Worm (Caenorhabditis elegans) whole organism, L4 larva: Measurements from ENCODE around the gene skpo-3.
A peak's percentile ranks its signal among the peaks of the same experiment; 100 is the strongest.

Experiments
- F10B5.3 ChIP-seq: sonication (generic microtip); optimal IDR thresholded peaks from 2 replicates; lab custom pipeline; 2016; ENCODE audit warnings: mild to moderate bottlenecking, missing genetic modification characterization, missing compliant biosample characterization
- T20F7.1 ChIP-seq: fragments of 200-800 bp; sonication (Bioruptor generic); optimal IDR thresholded peaks from 2 replicates; lab custom pipeline; 2018; ENCODE audit warnings: mild to moderate bottlenecking, missing genetic modification characterization, missing compliant biosample characterization
- aly-2 ChIP-seq: sonication (generic microtip); optimal IDR thresholded peaks from 2 replicates; lab custom pipeline; 2018; ENCODE audit warnings: missing biosample characterization, missing genetic modification characterization
- ceh-20 ChIP-seq: fragments of 200-800 bp; sonication (Bioruptor generic); IDR thresholded peaks from 2 replicates; pipeline ENCODE4 v1.3.6; 2022; ENCODE audit warnings: missing genetic modification reagents, missing genetic modification characterization, missing compliant biosample characterization
- ces-1 ChIP-seq: fragments of 150-350 bp; sonication (generic microtip); optimal IDR thresholded peaks from 4 replicates; lab custom pipeline; 2014; ENCODE audit warnings: missing biosample characterization, missing genetic modification reagents, missing genetic modification characterization
- cey-2 ChIP-seq: sonication (generic microtip); optimal IDR thresholded peaks from 3 replicates; lab custom pipeline; 2017; ENCODE audit warnings: missing genetic modification characterization, mild to moderate bottlenecking, missing compliant biosample characterization, antibody characterized with exemption, borderline replicate concordance; ENCODE audit not compliant: insufficient read depth
- ctbp-1 ChIP-seq: fragments of 200-800 bp; sonication (Bioruptor generic); IDR thresholded peaks from 2 replicates; pipeline ENCODE4 v1.3.6; 2022; ENCODE audit warnings: missing genetic modification reagents, missing genetic modification characterization, missing compliant biosample characterization
- daf-16 ChIP-seq, 3 experiments: sonication (generic microtip); optimal IDR thresholded peaks; 2 replicates each; lab custom pipeline; 2016 to 2017; ENCODE audit warnings: missing genetic modification characterization in 3 of 3, missing genetic modification reagents in 3 of 3, mild to moderate bottlenecking in 2 of 3, missing compliant biosample characterization in 2 of 3, missing biosample characterization in 1 of 3, moderate library complexity in 1 of 3
- daf-19 ChIP-seq: fragments of 200-800 bp; sonication (Bioruptor generic); conservative IDR thresholded peaks from 2 replicates; pipeline ENCODE4 v1.3.6; 2022; ENCODE audit warnings: missing genetic modification characterization, missing compliant biosample characterization
- dmd-6 ChIP-seq: fragments of 200-800 bp; sonication (Bioruptor generic); IDR thresholded peaks from 2 replicates; pipeline ENCODE4 v1.3.6; 2022; ENCODE audit warnings: missing genetic modification reagents, missing genetic modification characterization, missing compliant biosample characterization
- dmd-8 ChIP-seq: fragments of 200-800 bp; sonication (Bioruptor generic); IDR thresholded peaks from 2 replicates; pipeline ENCODE4 v1.3.6; 2022; ENCODE audit warnings: missing genetic modification characterization, missing compliant biosample characterization
- dpl-1 ChIP-seq: fragments of 150-350 bp; optimal IDR thresholded peaks from 2 replicates; lab custom pipeline; 2014; ENCODE audit warnings: missing biosample characterization, missing genetic modification reagents, missing genetic modification characterization
- dve-1 ChIP-seq: sonication (generic microtip); optimal IDR thresholded peaks from 2 replicates; lab custom pipeline; 2017; ENCODE audit warnings: antibody characterized with exemption, mild to moderate bottlenecking, missing genetic modification characterization, missing compliant biosample characterization; ENCODE audit not compliant: insufficient read depth
- egl-27 ChIP-seq: sonication (generic microtip); optimal IDR thresholded peaks from 3 replicates; lab custom pipeline; 2017; ENCODE audit warnings: missing biosample characterization, missing genetic modification reagents, missing genetic modification characterization
- gei-8 ChIP-seq: fragments of 200-800 bp; sonication (Bioruptor generic); optimal IDR thresholded peaks from 2 replicates; lab custom pipeline; 2018; ENCODE audit warnings: mild to moderate bottlenecking, missing genetic modification characterization, missing compliant biosample characterization
- hlh-11 ChIP-seq: fragments of 200-800 bp; sonication (Bioruptor generic); optimal IDR thresholded peaks from 2 replicates; lab custom pipeline; 2018; ENCODE audit warnings: mild to moderate bottlenecking, missing genetic modification characterization, missing compliant biosample characterization
- lsy-2 ChIP-seq, 2 experiments: fragments of 150-350 bp in 1 of 2; sonication (generic microtip) in 1 of 2; optimal IDR thresholded peaks; 2 replicates each; lab custom pipeline; 2014 to 2017; ENCODE audit warnings: missing biosample characterization in 2 of 2, missing genetic modification characterization in 2 of 2
- mdl-1 ChIP-seq, 2 experiments: fragments of 150-350 bp in 1 of 2; sonication (generic microtip) in 1 of 2; optimal IDR thresholded peaks; 2 replicates each; lab custom pipeline; 2014 to 2017; ENCODE audit warnings: missing biosample characterization in 2 of 2, missing genetic modification characterization in 2 of 2
- nhr-102 ChIP-seq: sonication (generic microtip); optimal IDR thresholded peaks from 2 replicates; lab custom pipeline; 2016; ENCODE audit warnings: mild to moderate bottlenecking, missing genetic modification characterization, moderate library complexity, missing compliant biosample characterization
- nhr-28 ChIP-seq: fragments of 150-350 bp; optimal IDR thresholded peaks from 2 replicates; lab custom pipeline; 2014; ENCODE audit warnings: missing biosample characterization, missing genetic modification characterization
- nhr-77 ChIP-seq: fragments of 150-350 bp; optimal IDR thresholded peaks from 2 replicates; lab custom pipeline; 2014; ENCODE audit warnings: missing biosample characterization, missing genetic modification characterization
- pqm-1 ChIP-seq: sonication (generic microtip); optimal IDR thresholded peaks from 2 replicates; lab custom pipeline; 2017; ENCODE audit warnings: missing biosample characterization, missing genetic modification characterization
- rbr-2 ChIP-seq: sonication (generic microtip); optimal IDR thresholded peaks from 2 replicates; lab custom pipeline; 2016; ENCODE audit warnings: missing genotype, missing genetic modification characterization, missing compliant biosample characterization
- sdz-12 ChIP-seq: fragments of 200-800 bp; sonication (Bioruptor generic); optimal IDR thresholded peaks from 2 replicates; lab custom pipeline; 2018; ENCODE audit warnings: mild to moderate bottlenecking, missing genetic modification characterization, missing compliant biosample characterization
- snpc-1.2 ChIP-seq: fragments of 200-800 bp; sonication (Bioruptor generic); IDR thresholded peaks from 2 replicates; pipeline ENCODE4 v1.3.6; 2022; ENCODE audit warnings: missing genetic modification reagents, missing genetic modification characterization, missing compliant biosample characterization
- snpc-4 ChIP-seq: fragments of 150-350 bp; optimal IDR thresholded peaks from 2 replicates; lab custom pipeline; 2014; ENCODE audit warnings: missing biosample characterization, missing genetic modification characterization
- spr-1 ChIP-seq: sonication (generic microtip); optimal IDR thresholded peaks from 2 replicates; lab custom pipeline; 2016; ENCODE audit warnings: mild to moderate bottlenecking, missing genetic modification characterization, missing compliant biosample characterization
- tra-1 ChIP-seq: fragments of 200-800 bp; sonication (Bioruptor generic); IDR thresholded peaks from 2 replicates; pipeline ENCODE4 v1.3.6; 2022; ENCODE audit warnings: missing genetic modification reagents, missing genetic modification characterization, missing compliant biosample characterization
- unc-62 ChIP-seq, 3 experiments: fragments of 150-350 bp in 1 of 3; sonication (generic microtip); optimal IDR thresholded peaks in 2 of 3; peaks in 1 of 3; 1 replicate in 1 of 3; 2 replicates in 2 of 3; lab custom pipeline; 2014 to 2017; ENCODE audit warnings: missing biosample characterization in 3 of 3, missing genetic modification characterization in 3 of 3, missing genetic modification reagents in 3 of 3, missing genotype in 1 of 3
- vab-7 ChIP-seq: fragments of 200-800 bp; sonication (Bioruptor generic); IDR thresholded peaks from 2 replicates; pipeline ENCODE4 v1.3.6; 2022; ENCODE audit warnings: missing genetic modification reagents, missing genetic modification characterization, missing compliant biosample characterization
- zag-1 ChIP-seq: fragments of 150-350 bp; optimal IDR thresholded peaks from 2 replicates; lab custom pipeline; 2014; ENCODE audit warnings: missing biosample characterization, missing genetic modification characterization
- zfp-2 ChIP-seq: sonication (generic microtip); optimal IDR thresholded peaks from 2 replicates; lab custom pipeline; 2016; ENCODE audit warnings: mild to moderate bottlenecking, missing genetic modification characterization, missing compliant biosample characterization
- zip-2 ChIP-seq: fragments of 150-350 bp; optimal IDR thresholded peaks from 2 replicates; lab custom pipeline; 2014; ENCODE audit warnings: missing biosample characterization, missing genetic modification characterization
- ztf-7 ChIP-seq: fragments of 150-350 bp; optimal IDR thresholded peaks from 2 replicates; lab custom pipeline; 2014; ENCODE audit warnings: missing biosample characterization, missing genetic modification characterization

skpo-3 gene

ce11 chrII:7205388-7205787 is 40.3 kb upstream of the skpo-3 start, which contains the start of gene srd-59:
Gene srd-59 (plus strand): TSS chrII:7205688.
- no peak for TF ChIP-seq rbr-2

ce11 chrII:7207649-7208048 is 38.0 kb upstream of the skpo-3 start:
- peak in 1 of 2 experiments; percentile 90 for TF ChIP-seq unc-62 (GFP tag; optimal IDR thresholded peaks at IDR 0.05 in 1 of 2; lab: Kevin White, UChicago)
- TF ChIP-seq unc-62 (tag; optimal IDR thresholded peaks at IDR 0.05; lab: Kevin White, UChicago): no peak
- TF ChIP-seq aly-2 (tag; lab: Kevin White, UChicago): no peak

DNA sequence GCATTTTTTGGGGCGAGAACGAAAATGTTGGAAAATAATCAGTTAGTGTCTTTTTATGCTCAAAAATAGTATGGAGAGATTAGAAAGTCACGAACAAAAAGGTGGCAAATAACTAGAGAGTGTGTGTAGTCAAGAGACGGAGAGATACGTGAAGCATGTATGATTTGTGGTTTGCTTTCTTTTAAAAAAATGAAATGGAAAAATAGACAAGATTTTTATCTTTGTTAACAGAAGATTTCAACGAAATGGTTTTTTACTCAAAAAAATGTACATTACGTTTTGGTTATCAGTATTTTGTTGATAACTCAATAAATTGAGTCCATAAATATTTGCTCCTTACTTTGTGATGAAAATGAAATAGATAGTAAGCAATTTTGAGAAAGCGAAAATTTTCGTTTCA is 37.5 kb upstream of the skpo-3 start, which contains the start of gene dhs-7:
Gene dhs-7, minus strand, starts transcription at position 277 of the 400 bp plus-strand sequence.
- TF ChIP-seq vab-7 (GFP tag; lab: Robert Waterston, UW): no peak
- no peak for TF ChIP-seq tra-1 (GFP tag; lab: Robert Waterston, UW)
- no peak for TF ChIP-seq snpc-4
- TF ChIP-seq mdl-1 (tag; optimal IDR thresholded peaks at IDR 0.05; lab: Kevin White, UChicago): no peak
- no peak for TF ChIP-seq spr-1 (tag; lab: Kevin White, UChicago)
- peak; percentile 36; the same call in 1 of the 2 replicates for TF ChIP-seq dmd-6
- no peak for TF ChIP-seq sdz-12 (GFP tag; lab: Kevin White, UChicago)
- TF ChIP-seq ces-1 (GFP tag; lab: Kevin White, UChicago): no peak
- TF ChIP-seq daf-16 (GFP tag; optimal IDR thresholded peaks at IDR 0.05; lab: Kevin White, UChicago): no peak
- peak; percentile 70 for TF ChIP-seq daf-16 (tag; optimal IDR thresholded peaks at IDR 0.05; lab: Kevin White, UChicago)
- no peak for TF ChIP-seq zag-1 (tag; lab: Kevin White, UChicago)
- TF ChIP-seq dpl-1: no peak
- TF ChIP-seq dmd-8: no peak
- TF ChIP-seq nhr-77: no peak
- TF ChIP-seq cey-2 (tag; lab: Kevin White, UChicago): no peak
- TF ChIP-seq gei-8 (GFP tag; lab: Kevin White, UChicago): no peak
- no peak for TF ChIP-seq F10B5.3 (tag; lab: Kevin White, UChicago)
- no peak for TF ChIP-seq lsy-2 (tag; optimal IDR thresholded peaks at IDR 0.05; lab: Kevin White, UChicago)
- TF ChIP-seq dve-1 (tag; lab: Kevin White, UChicago): peak; percentile 58
- no peak for TF ChIP-seq daf-19 (GFP tag; lab: Robert Waterston, UW)
- TF ChIP-seq nhr-28 (tag; lab: Kevin White, UChicago): peak; percentile 34
- no peak for TF ChIP-seq egl-27 (tag; lab: Kevin White, UChicago)
- no peak for TF ChIP-seq ceh-20 (GFP tag; lab: Robert Waterston, UW)
- no peak for TF ChIP-seq ctbp-1 (GFP tag; lab: Robert Waterston, UW)
- TF ChIP-seq pqm-1: peak; percentile 47
- TF ChIP-seq hlh-11 (tag; lab: Kevin White, UChicago): peak; percentile 20
- no peak for TF ChIP-seq snpc-1.2 (GFP tag; lab: Robert Waterston, UW)
- TF ChIP-seq, all 104 proteins: peak for 6

ce11 chrII:7210187-7210586 is 35.5 kb upstream of the skpo-3 start, which contains the start of gene E04F6.15:
Gene E04F6.15 (minus strand): TSS chrII:7210287.
- TF ChIP-seq zfp-2 (tag; lab: Kevin White, UChicago) (no peak), T20F7.1 (GFP tag; lab: Kevin White, UChicago) (peak; percentile 10), nhr-102 (no peak), dve-1 (tag; lab: Kevin White, UChicago) (peak; percentile 31), gei-8 (GFP tag; lab: Kevin White, UChicago) (no peak), ztf-7 (tag; lab: Kevin White, UChicago) (no peak), zip-2 (tag; lab: Kevin White, UChicago) (no peak), egl-27 (tag; lab: Kevin White, UChicago) (no peak), dmd-6 (peak; percentile 47; the same call in 1 of the 2 replicates)
